Worm (Caenorhabditis elegans): Measurements from ENCODE around the gene ced-5.

The ced-5 gene

DNA sequence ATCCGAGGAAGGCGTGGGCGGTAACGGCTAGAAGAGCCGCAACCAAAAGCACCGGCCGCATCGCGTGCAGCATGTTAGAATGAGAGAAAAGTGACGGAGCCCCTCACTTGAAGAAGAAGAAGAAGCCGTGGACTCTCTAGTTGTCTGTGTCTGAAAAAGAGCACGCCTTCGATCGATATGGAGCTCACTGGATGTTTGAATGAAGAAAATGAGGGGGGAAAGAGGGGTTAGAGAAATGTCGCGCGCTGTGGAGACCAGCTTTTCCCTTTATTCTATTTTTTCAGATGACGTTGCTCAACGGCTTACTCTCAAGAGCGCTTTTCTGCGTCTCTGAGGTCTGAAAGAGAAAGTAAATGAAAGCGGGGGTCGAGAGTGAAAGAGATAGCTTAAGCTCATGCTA, 2.2 kb upstream of the ced-5 start, which contains the start of gene egl-21 (continued):
- TF ChIP-seq nhr-23 (tag; optimal IDR thresholded peaks at IDR 0.05) (no peak), jun-1 (tag; optimal IDR thresholded peaks at IDR 0.05) (no peak), tbx-2 (tag; optimal IDR thresholded peaks at IDR 0.05) (peak; percentile 17), hmg-11 (tag; optimal IDR thresholded peaks at IDR 0.05) (peak; percentile 48), ceh-28 (tag; optimal IDR thresholded peaks at IDR 0.05) (peak; percentile 71), ceh-16 (tag; optimal IDR thresholded peaks at IDR 0.05) (no peak), nhr-237 (tag; optimal IDR thresholded peaks at IDR 0.05) (no peak)

DNA sequence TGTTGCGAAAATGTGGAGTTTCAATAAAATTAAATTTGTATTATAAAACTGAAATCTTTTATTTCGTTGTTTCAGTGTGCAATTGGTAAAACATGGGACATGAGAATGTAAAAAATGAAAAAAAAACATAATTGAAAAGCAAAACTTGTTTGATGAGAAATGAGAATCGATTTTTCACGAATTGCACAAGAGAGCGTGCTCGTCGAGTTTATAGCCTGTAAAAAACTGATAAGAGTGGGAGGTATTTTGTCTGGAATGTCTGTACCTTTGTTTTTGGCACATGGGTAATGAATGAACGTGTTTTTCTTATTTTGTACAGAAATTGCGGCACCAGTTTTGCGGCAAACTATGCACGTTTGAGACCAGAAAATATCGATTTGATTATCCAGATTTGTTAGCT, 1.3 kb upstream of the ced-5 start:
- TF ChIP-seq elt-2 (tag; optimal IDR thresholded peaks at IDR 0.05), result peak; percentile 56
- TF ChIP-seq elt-3 (tag; optimal IDR thresholded peaks at IDR 0.05), result no peak
- TF ChIP-seq pqm-1 (tag; optimal IDR thresholded peaks at IDR 0.05), result peak; percentile 99
- no peak for TF ChIP-seq nhr-76 (tag; optimal IDR thresholded peaks at IDR 0.05)

DNA sequence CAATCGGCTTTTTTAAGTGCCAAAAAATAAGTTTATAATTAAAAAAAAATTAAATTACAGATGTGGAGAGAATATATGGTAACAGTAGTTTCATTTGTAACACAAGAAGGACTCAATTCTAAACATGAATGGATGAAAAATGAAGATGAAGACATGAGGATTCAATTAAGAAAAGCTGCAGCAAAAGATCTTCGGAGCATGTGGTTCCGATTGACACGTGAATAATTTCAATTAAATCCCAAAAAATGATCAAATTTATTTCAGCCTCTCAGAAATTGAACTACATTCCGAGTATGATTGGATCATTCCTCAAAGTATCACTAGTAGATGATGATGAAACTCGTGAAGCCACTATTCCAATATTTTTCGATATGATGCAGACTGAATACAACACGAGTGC, 5.5 kb downstream of the ced-5 start:
- TF ChIP-seq nhr-67 (tag; optimal IDR thresholded peaks at IDR 0.05) (no peak), nhr-25 (tag; optimal IDR thresholded peaks at IDR 0.05) (no peak), nhr-23 (tag; optimal IDR thresholded peaks at IDR 0.05) (no peak), aly-2 (tag; optimal IDR thresholded peaks at IDR 0.05) (no peak), nhr-43 (tag; optimal IDR thresholded peaks at IDR 0.05; ENCODE audit: poor library complexity, severe bottlenecking) (no peak), ZK546.5 (tag; optimal IDR thresholded peaks at IDR 0.05) (no peak), R02D3.7 (tag; optimal IDR thresholded peaks at IDR 0.05) (no peak), jun-1 (tag; optimal IDR thresholded peaks at IDR 0.05) (no peak), nhr-76 (tag; optimal IDR thresholded peaks at IDR 0.05) (no peak), ama-1 (optimal IDR thresholded peaks at IDR 0.05) (no peak), egl-27 (tag; optimal IDR thresholded peaks at IDR 0.05) (no peak), egl-5 (tag; optimal IDR thresholded peaks at IDR 0.05) (no peak)

ce11 chrIV:10498401-10498800, 14.5 kb downstream of the ced-5 start:
- TF ChIP-seq jun-1 (tag; optimal IDR thresholded peaks at IDR 0.05), result no peak
- TF ChIP-seq ceh-9 (tag; optimal IDR thresholded peaks at IDR 0.05), result no peak
- TF ChIP-seq nfya-1 (tag; optimal IDR thresholded peaks at IDR 0.05; ENCODE audit: insufficient read depth), result no peak
- TF ChIP-seq mdl-1 (tag; optimal IDR thresholded peaks at IDR 0.05), result no peak
- no peak for TF ChIP-seq elt-3 (tag; optimal IDR thresholded peaks at IDR 0.05)
- TF ChIP-seq unc-62 (GFP tag; optimal IDR thresholded peaks at IDR 0.05), result no peak
- no peak for TF ChIP-seq hmg-11 (tag; optimal IDR thresholded peaks at IDR 0.05)
- TF ChIP-seq daf-12 (tag; optimal IDR thresholded peaks at IDR 0.05), result no peak
- TF ChIP-seq nhr-67 (tag; optimal IDR thresholded peaks at IDR 0.05), result no peak
- no peak for TF ChIP-seq eor-1 (tag; optimal IDR thresholded peaks at IDR 0.05)
- TF ChIP-seq R02D3.7 (tag; optimal IDR thresholded peaks at IDR 0.05), result no peak

- no peak for TF ChIP-seq daf-12 (tag; optimal IDR thresholded peaks at IDR 0.05)
- peak; percentile 88 for TF ChIP-seq lin-39 (tag; optimal IDR thresholded peaks at IDR 0.05)
- TF ChIP-seq skn-1 (tag; optimal IDR thresholded peaks at IDR 0.05), result peak; percentile 27
- no peak for TF ChIP-seq unc-39 (tag; optimal IDR thresholded peaks at IDR 0.05)
- peak; percentile 86 for TF ChIP-seq nfya-1 (tag; optimal IDR thresholded peaks at IDR 0.05; ENCODE audit: insufficient read depth)
- TF ChIP-seq nhr-67 (tag; optimal IDR thresholded peaks at IDR 0.05), result no peak
- peak; percentile 67 for TF ChIP-seq hmg-11 (tag; optimal IDR thresholded peaks at IDR 0.05)
- TF ChIP-seq elt-3 (tag; optimal IDR thresholded peaks at IDR 0.05), result no peak
- no peak for TF ChIP-seq mml-1 (tag; optimal IDR thresholded peaks at IDR 0.05)
- peak; percentile 55 for TF ChIP-seq lin-15B (tag; optimal IDR thresholded peaks at IDR 0.05)
- TF ChIP-seq nhr-11 (tag; optimal IDR thresholded peaks at IDR 0.05), result peak; percentile 71
- peak; percentile 2 for TF ChIP-seq snpc-4 (tag; optimal IDR thresholded peaks at IDR 0.05)
- TF ChIP-seq elt-1 (tag; optimal IDR thresholded peaks at IDR 0.05), result no peak
- TF ChIP-seq ztf-4 (tag; optimal IDR thresholded peaks at IDR 0.05), result no peak
- TF ChIP-seq nhr-25 (tag; optimal IDR thresholded peaks at IDR 0.05), result no peak
- TF ChIP-seq ceh-82 (tag; optimal IDR thresholded peaks at IDR 0.05), result no peak
- no peak for TF ChIP-seq jun-1 (tag; optimal IDR thresholded peaks at IDR 0.05)
- no peak for TF ChIP-seq ceh-28 (tag; optimal IDR thresholded peaks at IDR 0.05)
- TF ChIP-seq ceh-16 (tag; optimal IDR thresholded peaks at IDR 0.05), result no peak
- TF ChIP-seq fkh-2 (tag; optimal IDR thresholded peaks at IDR 0.05), result no peak
- TF ChIP-seq ceh-9 (tag; optimal IDR thresholded peaks at IDR 0.05), result no peak
- TF ChIP-seq R02D3.7 (tag; optimal IDR thresholded peaks at IDR 0.05), result no peak
- TF ChIP-seq zag-1 (tag; optimal IDR thresholded peaks at IDR 0.05), result peak; percentile 62
- no peak for TF ChIP-seq nhr-237 (tag; optimal IDR thresholded peaks at IDR 0.05)
- no peak for TF ChIP-seq nhr-28 (tag; optimal IDR thresholded peaks at IDR 0.05)
- TF ChIP-seq eor-1 (tag; optimal IDR thresholded peaks at IDR 0.05), result no peak
- TF ChIP-seq nhr-12 (tag; optimal IDR thresholded peaks at IDR 0.05), result no peak
- TF ChIP-seq fos-1 (tag; optimal IDR thresholded peaks at IDR 0.05), result peak; percentile 21
- no peak for TF ChIP-seq pha-4 (tag; optimal IDR thresholded peaks at IDR 0.05)
- no peak for TF ChIP-seq nhr-77 (tag; optimal IDR thresholded peaks at IDR 0.05)
- TF ChIP-seq elt-2 (tag; optimal IDR thresholded peaks at IDR 0.05), result no peak
- TF ChIP-seq tbx-2 (tag; optimal IDR thresholded peaks at IDR 0.05), result peak; percentile 55
- TF ChIP-seq nhr-23 (tag; optimal IDR thresholded peaks at IDR 0.05), result no peak
- no peak for TF ChIP-seq ZK546.5 (tag; optimal IDR thresholded peaks at IDR 0.05)
- no peak for TF ChIP-seq nhr-43 (tag; optimal IDR thresholded peaks at IDR 0.05; ENCODE audit: poor library complexity, severe bottlenecking)
- TF ChIP-seq nhr-76 (tag; optimal IDR thresholded peaks at IDR 0.05), result no peak
- no peak for TF ChIP-seq ama-1 (optimal IDR thresholded peaks at IDR 0.05)
- TF ChIP-seq pqm-1 (tag; optimal IDR thresholded peaks at IDR 0.05), result no peak
Measured at ce11 chrIV:10499948-10500356, 16.0 kb downstream of the ced-5 start.
